Worm (Caenorhabditis elegans) whole organism, young adult: ENCODE measurements around the gene lec-11.

Experiments used
- B0035.1 ChIP-seq: sonication (generic microtip); optimal IDR thresholded peaks from 2 replicates; lab custom pipeline; 2016; ENCODE audit warnings: missing genetic modification characterization, mild to moderate bottlenecking, missing compliant biosample characterization, missing genotype, missing genetic modification reagents
- F33H1.4 ChIP-seq: fragments of 200-800 bp; sonication (Bioruptor generic); IDR thresholded peaks from 2 replicates; pipeline ENCODE4 v1.3.6; 2022; ENCODE audit warnings: missing genetic modification reagents, missing genetic modification characterization, missing compliant biosample characterization
- Y53F4B.3 ChIP-seq: fragments of 200-800 bp; sonication (Bioruptor generic); IDR thresholded peaks from 2 replicates; pipeline ENCODE4 v1.3.6; 2022; ENCODE audit warnings: missing genetic modification reagents, missing genetic modification characterization, missing compliant biosample characterization
- cebp-2 ChIP-seq: fragments of 200-800 bp; sonication (Bioruptor generic); IDR thresholded peaks from 2 replicates; pipeline ENCODE4 v1.3.6; 2022; ENCODE audit warnings: missing genetic modification characterization, missing compliant biosample characterization
- egl-44 ChIP-seq: fragments of 200-800 bp; sonication (Bioruptor generic); IDR thresholded peaks from 2 replicates; pipeline ENCODE4 v1.3.6; 2022; ENCODE audit warnings: missing genetic modification reagents, missing genetic modification characterization, missing compliant biosample characterization
- snpc-4 ChIP-seq, 5 experiments: fragments of 150-350 bp in 1 of 5; sonication (generic microtip) in 4 of 5; optimal IDR thresholded peaks; 2 replicates each; lab custom pipeline; 2014 to 2018; ENCODE audit warnings: missing genetic modification characterization in 5 of 5, missing biosample characterization in 3 of 5, antibody characterized with exemption in 2 of 5, mild to moderate bottlenecking in 2 of 5, missing compliant biosample characterization in 2 of 5, missing genotype in 2 of 5, moderate library complexity in 2 of 5, missing genetic modification reagents in 1 of 5
- somi-1 ChIP-seq: fragments of 200-800 bp; sonication (Bioruptor generic); optimal IDR thresholded peaks from 2 replicates; lab custom pipeline; 2018; ENCODE audit warnings: mild to moderate bottlenecking, missing genetic modification characterization, missing compliant biosample characterization

DNA sequence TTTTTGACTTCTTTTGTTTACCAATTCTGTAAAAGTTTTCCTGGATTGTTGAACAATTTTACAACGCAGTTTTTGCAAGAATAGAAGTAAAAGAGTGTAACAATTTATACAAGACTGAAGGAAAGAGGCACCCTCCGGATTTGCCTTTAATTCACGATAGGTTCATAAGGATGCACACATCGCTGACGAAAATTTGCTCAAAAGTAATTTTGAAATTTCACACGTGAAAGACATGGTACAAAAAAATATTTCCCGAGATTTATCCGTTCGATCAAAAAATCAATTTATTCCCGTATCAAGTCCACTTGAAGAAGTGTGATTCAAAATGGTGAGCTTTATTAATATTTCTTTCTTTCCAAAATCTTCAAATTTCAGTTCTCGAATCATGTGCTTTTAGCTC lies 12.0 kb downstream of the lec-11 start, which contains the start of gene C43G2.3:
- no peak for TF ChIP-seq snpc-4 (GFP tag; optimal IDR thresholded peaks at IDR 0.05; lab: Kevin White, UChicago)
- TF ChIP-seq snpc-4 (tag; optimal IDR thresholded peaks at IDR 0.05; lab: Kevin White, UChicago): no peak
- TF ChIP-seq B0035.1 (tag; lab: Kevin White, UChicago): no peak
- no peak for TF ChIP-seq cebp-2 (GFP tag; lab: Robert Waterston, UW)
- no peak for TF ChIP-seq Y53F4B.3 (GFP tag; lab: Robert Waterston, UW)
- TF ChIP-seq egl-44 (GFP tag; lab: Robert Waterston, UW): no peak
- no peak for TF ChIP-seq F33H1.4
- no peak for TF ChIP-seq somi-1 (GFP tag; lab: Kevin White, UChicago)
